Fruit fly (Drosophila melanogaster): ENCODE results near the gene CG31142.

The CG31142 gene

dm6 chr3R:23927429-23927828 is 1.6 kb upstream of the CG31142 start, which contains the start of gene CG13601 (continued):
- TF ChIP-seq ranshi (GFP tag; IDR thresholded peaks at IDR 0.05), result no peak
- no peak for TF ChIP-seq CG13624 (GFP tag; optimal IDR thresholded peaks at IDR 0.05)
- no peak for TF ChIP-seq klu (GFP tag; IDR thresholded peaks at IDR 0.05)
- TF ChIP-seq CG33557 (GFP tag; optimal IDR thresholded peaks at IDR 0.05), result no peak
- no peak for TF ChIP-seq CG7786 (GFP tag; optimal IDR thresholded peaks at IDR 0.05)
- TF ChIP-seq CG7839 (tag; optimal IDR thresholded peaks at IDR 0.05), result peak; percentile 13
- TF ChIP-seq BtbVII (GFP tag; optimal IDR thresholded peaks at IDR 0.05), result no peak
- no peak for TF ChIP-seq Hr39 (optimal IDR thresholded peaks at IDR 0.05)
- 0 out of 3 replicates have a peak, but pooled peaks have one; percentile 53 for TF ChIP-seq CG7963 (GFP tag; IDR thresholded peaks at IDR 0.05; ENCODE audit: partially characterized antibody)
- peak; percentile 24 for TF ChIP-seq Nf-YC (tag; optimal IDR thresholded peaks at IDR 0.05)
- no peak for TF ChIP-seq CG8478 (optimal IDR thresholded peaks at IDR 0.05)
- no peak for TF ChIP-seq Hr51 (GFP tag; optimal IDR thresholded peaks at IDR 0.05)
- no peak for TF ChIP-seq Antp (GFP tag; optimal IDR thresholded peaks at IDR 0.05)
- no peak for TF ChIP-seq crol (GFP tag; IDR thresholded peaks at IDR 0.05)
- no peak for TF ChIP-seq insv (GFP tag; optimal IDR thresholded peaks at IDR 0.05)
- TF ChIP-seq CG2712 (tag; optimal IDR thresholded peaks at IDR 0.05), result peak; percentile 27
- TF ChIP-seq tna (GFP tag; IDR thresholded peaks at IDR 0.05; ENCODE audit: partially characterized antibody), result no peak
- TF ChIP-seq H15 (GFP tag; IDR thresholded peaks at IDR 0.05), result no peak
- TF ChIP-seq Adf1 (GFP tag; IDR thresholded peaks at IDR 0.05), result no peak
- TF ChIP-seq CG17385 (GFP tag; optimal IDR thresholded peaks at IDR 0.05), result no peak
- TF ChIP-seq eyg (GFP tag; optimal IDR thresholded peaks at IDR 0.05), result no peak
- TF ChIP-seq CG16815 (GFP tag; optimal IDR thresholded peaks at IDR 0.05), result no peak
- TF ChIP-seq wek (GFP tag; optimal IDR thresholded peaks at IDR 0.05), result no peak
- no peak for TF ChIP-seq tll (GFP tag; optimal IDR thresholded peaks at IDR 0.05)
- no peak for TF ChIP-seq chn (GFP tag; optimal IDR thresholded peaks at IDR 0.05)
- TF ChIP-seq CG9797 (GFP tag; optimal IDR thresholded peaks at IDR 0.05), result no peak
- TF ChIP-seq bsh (GFP tag; optimal IDR thresholded peaks at IDR 0.05), result peak in 1 of 2 experiments; percentile 18
- TF ChIP-seq ERR (GFP tag; optimal IDR thresholded peaks at IDR 0.05), result no peak
- TF ChIP-seq Atf6 (GFP tag; IDR thresholded peaks at IDR 0.05), result no peak
- no peak for TF ChIP-seq CG1602 (GFP tag; optimal IDR thresholded peaks at IDR 0.05)
- peak; percentile 83 for TF ChIP-seq bbx (GFP tag; IDR thresholded peaks at IDR 0.05; ENCODE audit: partially characterized antibody)
- no peak for TF ChIP-seq Elba2 (GFP tag; optimal IDR thresholded peaks at IDR 0.05)
- no peak for TF ChIP-seq lab (GFP tag; optimal IDR thresholded peaks at IDR 0.05)
- TF ChIP-seq her (GFP tag; optimal IDR thresholded peaks at IDR 0.05), result no peak
- TF ChIP-seq CG2889 (GFP tag; IDR thresholded peaks at IDR 0.05), result no peak
- peak; percentile 30 for TF ChIP-seq sug (tag; optimal IDR thresholded peaks at IDR 0.05)
- no peak for TF ChIP-seq Sox102F (GFP tag; optimal IDR thresholded peaks at IDR 0.05)
- TF ChIP-seq Drgx (GFP tag; IDR thresholded peaks at IDR 0.05), result no peak
- TF ChIP-seq CG2120 (GFP tag; optimal IDR thresholded peaks at IDR 0.05), result peak; percentile 55
- no peak for TF ChIP-seq CG12219 (GFP tag; optimal IDR thresholded peaks at IDR 0.05)
- no peak for TF ChIP-seq CG7987 (GFP tag; optimal IDR thresholded peaks at IDR 0.05)
- TF ChIP-seq Nf-YA (GFP tag; IDR thresholded peaks at IDR 0.05), result no peak
- no peak for TF ChIP-seq CG10274 (GFP tag; optimal IDR thresholded peaks at IDR 0.05)
- TF ChIP-seq pita (GFP tag; optimal IDR thresholded peaks at IDR 0.05), result no peak
- no peak for TF ChIP-seq NC2α (GFP tag; optimal IDR thresholded peaks at IDR 0.05)
- no peak for TF ChIP-seq run (tag; optimal IDR thresholded peaks at IDR 0.05)
- TF ChIP-seq CG8359 (GFP tag; optimal IDR thresholded peaks at IDR 0.05; ENCODE audit: borderline replicate concordance), result no peak
- TF ChIP-seq zfh2 (GFP tag; optimal IDR thresholded peaks at IDR 0.05), result no peak
- TF ChIP-seq CG13123 (GFP tag; optimal IDR thresholded peaks at IDR 0.05), result no peak
- no peak for TF ChIP-seq CG15479 (GFP tag; optimal IDR thresholded peaks at IDR 0.05)
- TF ChIP-seq p53 (GFP tag; optimal IDR thresholded peaks at IDR 0.05), result no peak
- TF ChIP-seq CG15011 (GFP tag; optimal IDR thresholded peaks at IDR 0.05), result no peak

Data from whole organism, embryonic.